Fruit fly (Drosophila melanogaster) whole organism, pupa: ENCODE measurements around the gene Acsf2.

Source experiments
- CG12605 ChIP-seq: fragments of 200-800 bp; sonication (Bioruptor generic); IDR thresholded peaks from 2 replicates; pipeline ENCODE4 v1.3.6; 2022; ENCODE audit warnings: missing biosample characterization, missing genetic modification characterization
- CG14655 ChIP-seq: fragments of 200-800 bp; sonication (Bioruptor generic); optimal IDR thresholded peaks from 3 replicates; lab custom pipeline; 2017; ENCODE audit warnings: mild to moderate bottlenecking, missing biosample characterization, missing genetic modification reagents, missing genetic modification characterization
- CG32121 ChIP-seq: fragments of 200-800 bp; sonication (Bioruptor generic); IDR thresholded peaks from 2 replicates; pipeline ENCODE4 v1.3.6; 2022; ENCODE audit warnings: missing biosample characterization, missing genetic modification characterization
- CG34367 ChIP-seq: fragments of 200-800 bp; sonication (Bioruptor generic); optimal IDR thresholded peaks from 2 replicates; lab custom pipeline; 2018; ENCODE audit warnings: missing biosample characterization, mild to moderate bottlenecking, missing genetic modification characterization
- CG8301 ChIP-seq: fragments of 200-800 bp; sonication (Bioruptor generic); optimal IDR thresholded peaks from 2 replicates; lab custom pipeline; 2018; ENCODE audit warnings: missing biosample characterization, mild to moderate bottlenecking, missing genetic modification characterization
- Ets98B ChIP-seq: fragments of 200-800 bp; sonication (Bioruptor generic); IDR thresholded peaks from 2 replicates; pipeline ENCODE4 v1.3.6; 2022; ENCODE audit warnings: missing biosample characterization, missing genetic modification characterization
- Pif1A ChIP-seq: fragments of 200-800 bp; sonication (Bioruptor generic); optimal IDR thresholded peaks from 3 replicates; lab custom pipeline; 2016; ENCODE audit warnings: missing biosample characterization, missing genetic modification characterization
- Snoo ChIP-seq: fragments of 200-800 bp; sonication (Bioruptor generic); optimal IDR thresholded peaks from 3 replicates; lab custom pipeline; 2017; ENCODE audit warnings: missing biosample characterization, mild to moderate bottlenecking, missing genetic modification characterization, inconsistent platforms
- fd96Ca ChIP-seq: fragments of 200-800 bp; sonication (Bioruptor generic); IDR thresholded peaks from 3 replicates; pipeline ENCODE4 v1.3.6; 2022; ENCODE audit warnings: missing biosample characterization, missing genetic modification characterization

DNA sequence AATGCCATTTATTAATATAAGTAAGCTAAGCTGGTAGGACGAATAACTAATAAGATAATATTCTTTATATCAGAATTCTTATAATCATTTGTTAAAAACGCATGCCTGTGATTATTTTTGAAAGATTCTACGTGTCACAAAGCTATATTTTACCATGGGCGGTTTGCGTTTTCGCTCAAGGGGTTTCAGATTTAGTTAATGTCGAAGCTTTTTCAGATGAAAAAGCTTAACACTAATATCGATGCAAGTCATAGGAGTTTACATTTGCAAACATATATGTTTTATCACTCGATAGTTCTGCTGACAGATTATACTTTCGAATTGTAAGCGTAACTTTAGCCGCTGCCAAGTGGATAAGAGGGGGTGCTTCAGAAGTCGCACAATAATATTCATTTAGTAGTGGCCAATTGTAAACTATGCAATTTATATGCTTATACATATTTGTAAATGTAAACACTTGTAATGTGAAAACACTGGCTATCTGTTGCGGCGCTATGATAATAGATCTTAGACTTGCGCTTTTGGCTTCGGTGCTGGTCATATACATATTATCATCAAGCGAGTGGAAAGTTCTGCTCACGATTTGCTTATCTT is 922 bp downstream of the Acsf2 start:
- TF ChIP-seq CG34367 (tag; lab: Kevin White, UChicago) (no peak), Snoo (tag; lab: Kevin White, UChicago) (no peak), fd96Ca (GFP tag; lab: Robert Waterston, UW) (no peak), CG14655 (no peak), CG12605 (GFP tag; lab: Robert Waterston, UW) (no peak), Pif1A (GFP tag; lab: Kevin White, UChicago) (no peak), CG32121 (no peak), CG8301 (tag; lab: Kevin White, UChicago) (no peak), Ets98B (GFP tag; lab: Robert Waterston, UW) (no peak)
